Fruit fly (Drosophila melanogaster) whole organism, embryonic: ENCODE results near the gene sbr.

Experiments used
- CG10321 ChIP-seq: fragments of 200-800 bp; sonication (Bioruptor generic); IDR thresholded peaks from 2 replicates; pipeline ENCODE4 v1.3.6; 2022; ENCODE audit warnings: missing biosample characterization, missing genetic modification characterization
- CG11504 ChIP-seq: fragments of 200-800 bp; sonication (Bioruptor generic); optimal IDR thresholded peaks from 3 replicates; lab custom pipeline; 2019; ENCODE audit warnings: missing biosample characterization, mild to moderate bottlenecking, missing genetic modification characterization, moderate library complexity
- CG12104 ChIP-seq: fragments of 200-800 bp; sonication (Bioruptor generic); optimal IDR thresholded peaks from 3 replicates; lab custom pipeline; 2016; ENCODE audit warnings: missing biosample characterization, missing genetic modification characterization
- CG12659 ChIP-seq: fragments of 200-800 bp; sonication (Bioruptor generic); optimal IDR thresholded peaks from 3 replicates; lab custom pipeline; 2017; ENCODE audit warnings: mild to moderate bottlenecking, missing biosample characterization, missing genetic modification reagents, missing genetic modification characterization
- CG13296 ChIP-seq: fragments of 200-800 bp; sonication (Bioruptor generic); optimal IDR thresholded peaks from 3 replicates; lab custom pipeline; 2018; ENCODE audit warnings: missing biosample characterization, mild to moderate bottlenecking, missing genetic modification characterization
- CG16815 ChIP-seq: fragments of 200-800 bp; sonication (Bioruptor generic); optimal IDR thresholded peaks from 3 replicates; lab custom pipeline; 2017; ENCODE audit warnings: missing biosample characterization, mild to moderate bottlenecking, missing genetic modification characterization
- CG17328 ChIP-seq: fragments of 200-800 bp; sonication (Bioruptor generic); IDR thresholded peaks from 2 replicates; pipeline ENCODE4 v1.3.6; 2022; ENCODE audit warnings: missing biosample characterization, missing genetic modification characterization
- CG17361 ChIP-seq: fragments of 200-800 bp; sonication (Bioruptor generic); IDR thresholded peaks from 3 replicates; pipeline ENCODE4 v1.3.6; 2022; ENCODE audit warnings: missing biosample characterization, missing genetic modification characterization
- CG2120 ChIP-seq: fragments of 200-800 bp; sonication (Bioruptor generic); optimal IDR thresholded peaks from 3 replicates; lab custom pipeline; 2016; ENCODE audit warnings: missing biosample characterization, missing genetic modification characterization
- CG2875 ChIP-seq: fragments of 200-800 bp; sonication (Bioruptor generic); optimal IDR thresholded peaks from 2 replicates; lab custom pipeline; 2017; ENCODE audit warnings: missing biosample characterization, mild to moderate bottlenecking, missing genetic modification characterization, missing genetic modification reagents
- CG3281 ChIP-seq: fragments of 200-800 bp; sonication (Bioruptor generic); optimal IDR thresholded peaks from 3 replicates; lab custom pipeline; 2017; ENCODE audit warnings: missing biosample characterization, mild to moderate bottlenecking, missing genetic modification characterization
- CG4328 ChIP-seq: fragments of 200-800 bp; sonication (Bioruptor generic); optimal IDR thresholded peaks from 3 replicates; lab custom pipeline; 2017; ENCODE audit warnings: missing biosample characterization, missing genetic modification reagents, missing genetic modification characterization
- CG4424 ChIP-seq: fragments of 200-800 bp; sonication (Bioruptor generic); optimal IDR thresholded peaks from 3 replicates; lab custom pipeline; 2016; ENCODE audit warnings: missing biosample characterization, missing genetic modification characterization
- CG6654 ChIP-seq: fragments of 200-800 bp; sonication (Bioruptor generic); optimal IDR thresholded peaks from 2 replicates; lab custom pipeline; 2017; ENCODE audit warnings: missing biosample characterization, mild to moderate bottlenecking, missing genetic modification characterization
- CG6813 ChIP-seq: fragments of 200-800 bp; sonication (Bioruptor generic); optimal IDR thresholded peaks from 2 replicates; lab custom pipeline; 2017; ENCODE audit warnings: missing biosample characterization, missing genetic modification characterization, mild to moderate bottlenecking, moderate library complexity, missing genetic modification reagents
- CG8290 ChIP-seq, 3 experiments: fragments of 200-800 bp; sonication (Bioruptor generic); optimal IDR thresholded peaks; 2 replicates each; lab custom pipeline; 2016 to 2019; ENCODE audit warnings: missing biosample characterization in 3 of 3, missing genetic modification characterization in 3 of 3, mild to moderate bottlenecking in 2 of 3, moderate library complexity in 1 of 3
- CG8478 ChIP-seq: fragments of >200 bp; optimal IDR thresholded peaks from 2 replicates; lab custom pipeline; 2018
- D19B ChIP-seq: fragments of 200-800 bp; sonication (Bioruptor generic); optimal IDR thresholded peaks from 2 replicates; lab custom pipeline; 2017; ENCODE audit warnings: missing biosample characterization, mild to moderate bottlenecking, missing genetic modification characterization
- Deaf1 ChIP-seq: fragments of 200-800 bp; optimal IDR thresholded peaks from 3 replicates; lab custom pipeline; 2019; ENCODE audit warnings: missing biosample characterization, mild to moderate bottlenecking, missing genetic modification characterization, moderate library complexity
- Hr51 ChIP-seq, 2 experiments: fragments of 200-800 bp; sonication (Bioruptor generic); optimal IDR thresholded peaks; 2 replicates in 1 of 2; 3 replicates in 1 of 2; lab custom pipeline; 2016 to 2018; ENCODE audit warnings: missing biosample characterization in 2 of 2, missing genetic modification characterization in 2 of 2, mild to moderate bottlenecking in 1 of 2, moderate library complexity in 1 of 2
- Optix ChIP-seq: fragments of 200-800 bp; sonication (Bioruptor generic); IDR thresholded peaks from 3 replicates; pipeline ENCODE4 v1.3.6; 2022; ENCODE audit warnings: missing biosample characterization, missing genetic modification characterization
- PHDP ChIP-seq: fragments of 200-800 bp; sonication (Bioruptor generic); optimal IDR thresholded peaks from 3 replicates; lab custom pipeline; 2018; ENCODE audit warnings: missing biosample characterization, mild to moderate bottlenecking, missing genetic modification characterization, moderate library complexity
- Pdp1 ChIP-seq, 2 experiments: fragments of 200-800 bp; sonication (Bioruptor generic); optimal IDR thresholded peaks; 3 replicates each; lab custom pipeline; 2016; ENCODE audit warnings: missing biosample characterization in 2 of 2, missing genetic modification characterization in 2 of 2, mild to moderate bottlenecking in 1 of 2, moderate library complexity in 1 of 2
- Side ChIP-seq: fragments of 200-800 bp; sonication (Bioruptor generic); optimal IDR thresholded peaks from 2 replicates; lab custom pipeline; 2016; ENCODE audit warnings: missing biosample characterization, missing genetic modification characterization
- Sry-β ChIP-seq: fragments of 200-800 bp; sonication (Bioruptor generic); optimal IDR thresholded peaks from 2 replicates; lab custom pipeline; 2018; ENCODE audit warnings: missing biosample characterization, mild to moderate bottlenecking, missing genetic modification characterization, moderate library complexity
- TFAM ChIP-seq: fragments of 200-800 bp; sonication (Bioruptor generic); optimal IDR thresholded peaks from 2 replicates; lab custom pipeline; 2017; ENCODE audit warnings: missing biosample characterization, missing genetic modification characterization, inconsistent platforms
- Trl ChIP-seq, 3 experiments: fragments of >200 bp in 2 of 3; fragments of 200-800 bp in 1 of 3; sonication (Bioruptor generic) in 1 of 3; optimal IDR thresholded peaks; 2 replicates in 1 of 3; 3 replicates in 2 of 3; lab custom pipeline; 2016 to 2017; ENCODE audit warnings: missing biosample characterization in 1 of 3, missing genetic modification characterization in 1 of 3
- Vsx1 ChIP-seq: fragments of 200-800 bp; sonication (Bioruptor generic); optimal IDR thresholded peaks from 2 replicates; lab custom pipeline; 2017; ENCODE audit warnings: missing biosample characterization, mild to moderate bottlenecking, missing genetic modification characterization, missing genetic modification reagents
- al ChIP-seq: fragments of 200-800 bp; sonication (Bioruptor generic); IDR thresholded peaks from 2 replicates; pipeline ENCODE4 v1.3.6; 2022; ENCODE audit warnings: missing biosample characterization, missing genetic modification characterization
- amos ChIP-seq: fragments of 200-800 bp; sonication (Bioruptor generic); IDR thresholded peaks from 2 replicates; pipeline ENCODE4 v1.3.6; 2022; ENCODE audit warnings: missing biosample characterization, missing genetic modification characterization; ENCODE audit not compliant: partially characterized antibody
- chinmo ChIP-seq: fragments of 200-800 bp; sonication (Bioruptor generic); IDR thresholded peaks from 4 replicates; pipeline ENCODE4 v1.3.6; 2022; ENCODE audit warnings: missing biosample characterization, missing genetic modification characterization; ENCODE audit not compliant: partially characterized antibody
- croc ChIP-seq: fragments of 200-800 bp; sonication (Bioruptor generic); conservative IDR thresholded peaks from 3 replicates; pipeline ENCODE4 v1.3.6; 2022; ENCODE audit warnings: missing biosample characterization, missing genetic modification characterization
- cwo ChIP-seq: fragments of 200-800 bp; sonication (Bioruptor generic); optimal IDR thresholded peaks from 3 replicates; lab custom pipeline; 2017; ENCODE audit warnings: missing biosample characterization, missing genetic modification characterization, mild to moderate bottlenecking, moderate library complexity, missing genetic modification reagents
- disco-r ChIP-seq: fragments of 200-800 bp; sonication (Bioruptor generic); optimal IDR thresholded peaks from 2 replicates; lab custom pipeline; 2016; ENCODE audit warnings: missing biosample characterization, missing genetic modification characterization
- ftz-f1 ChIP-seq: fragments of 200-800 bp; sonication (Bioruptor generic); optimal IDR thresholded peaks from 2 replicates; lab custom pipeline; 2016; ENCODE audit warnings: missing biosample characterization, missing genetic modification characterization
- grau ChIP-seq: fragments of 200-800 bp; optimal IDR thresholded peaks from 3 replicates; lab custom pipeline; 2019; ENCODE audit warnings: missing biosample characterization, mild to moderate bottlenecking, missing genetic modification characterization, moderate library complexity
- jing ChIP-seq: fragments of 200-800 bp; sonication (Bioruptor generic); optimal IDR thresholded peaks from 2 replicates; lab custom pipeline; 2018; ENCODE audit warnings: missing biosample characterization, mild to moderate bottlenecking, missing genetic modification characterization
- kay ChIP-seq: fragments of 200-800 bp; sonication (Bioruptor generic); optimal IDR thresholded peaks from 2 replicates; lab custom pipeline; 2016; ENCODE audit warnings: missing biosample characterization, missing genetic modification characterization
- lilli ChIP-seq: fragments of 200-800 bp; sonication (Bioruptor generic); optimal IDR thresholded peaks from 3 replicates; lab custom pipeline; 2016; ENCODE audit warnings: missing biosample characterization, missing genetic modification characterization
- nerfin-2 ChIP-seq: fragments of 200-800 bp; sonication (Bioruptor generic); IDR thresholded peaks from 2 replicates; pipeline ENCODE4 v1.3.6; 2022; ENCODE audit warnings: missing biosample characterization, missing genetic modification characterization; ENCODE audit not compliant: partially characterized antibody
- pan ChIP-seq, 4 experiments: fragments of >200 bp in 3 of 4; fragments of 200-800 bp in 1 of 4; sonication (Bioruptor generic) in 1 of 4; optimal IDR thresholded peaks in 3 of 4; IDR thresholded peaks in 1 of 4; 2 replicates each; pipeline versions ENCODE4 v1.3.6 to Lab custom; 2017 to 2022; ENCODE audit warnings: missing biosample characterization in 2 of 4, missing genetic modification characterization in 2 of 4, mixed read lengths in 1 of 4
- pfk ChIP-seq: fragments of 200-800 bp; sonication (Bioruptor generic); optimal IDR thresholded peaks from 2 replicates; lab custom pipeline; 2018; ENCODE audit warnings: missing biosample characterization, mild to moderate bottlenecking, missing genetic modification characterization, moderate library complexity
- rib ChIP-seq: fragments of 200-800 bp; sonication (Bioruptor generic); IDR thresholded peaks from 2 replicates; pipeline ENCODE4 v1.3.6; 2022; ENCODE audit warnings: missing biosample characterization, missing genetic modification characterization
- sens ChIP-seq: fragments of 200-800 bp; sonication (Bioruptor generic); peaks from one replicate; lab custom pipeline; 2016; ENCODE audit warnings: missing biosample characterization, missing genetic modification characterization
- sug ChIP-seq: fragments of 200-800 bp; optimal IDR thresholded peaks from 2 replicates; lab custom pipeline; 2019; ENCODE audit warnings: missing biosample characterization, mild to moderate bottlenecking, missing genetic modification characterization, moderate library complexity
- tgo ChIP-seq: fragments of 200-800 bp; sonication (Bioruptor generic); IDR thresholded peaks from 3 replicates; pipeline ENCODE4 v1.3.6; 2022; ENCODE audit warnings: missing biosample characterization, missing genetic modification characterization
- twi ChIP-seq: fragments of 200-800 bp; optimal IDR thresholded peaks from 2 replicates; lab custom pipeline; 2019; ENCODE audit warnings: missing biosample characterization, mild to moderate bottlenecking, missing genetic modification characterization, moderate library complexity

sbr gene

dm6 chrX:10784812-10785638 lies 61.9 kb downstream of the sbr start (continued):
- no peak for TF ChIP-seq PHDP
- TF ChIP-seq Vsx1 (GFP tag; lab: Kevin White, UChicago), result peak; percentile 36
- no peak for TF ChIP-seq nerfin-2 (GFP tag; lab: Robert Waterston, UW)
- no peak for TF ChIP-seq CG8478 (lab: Kevin White, UChicago)
- no peak for TF ChIP-seq CG13296 (GFP tag; lab: Kevin White, UChicago)
- 0 out of 4 replicates have a peak, but pooled peaks have one; percentile 38 for TF ChIP-seq chinmo (GFP tag; lab: Robert Waterston, UW)
- TF ChIP-seq CG17361 (GFP tag; lab: Robert Waterston, UW), result 0 out of 3 replicates have a peak, but pooled peaks have one; percentile 19
- peak; percentile 90 for TF ChIP-seq Sry-β (GFP tag; lab: Kevin White, UChicago)
- TF ChIP-seq CG6654 (GFP tag; lab: Kevin White, UChicago), result no peak
- TF ChIP-seq Deaf1 (tag; lab: Kevin White, UChicago), result no peak
- peak; percentile 25 for TF ChIP-seq CG3281 (GFP tag; lab: Kevin White, UChicago)
- no peak for TF ChIP-seq kay (GFP tag; lab: Kevin White, UChicago)
- no peak for TF ChIP-seq pfk (GFP tag; lab: Kevin White, UChicago)
- peak; percentile 16 for TF ChIP-seq CG12659 (GFP tag; lab: Kevin White, UChicago)
- TF ChIP-seq CG4424 (GFP tag; lab: Kevin White, UChicago), result peak; percentile 23
- peak; percentile 16 for TF ChIP-seq CG12104 (GFP tag; lab: Kevin White, UChicago)
- TF ChIP-seq croc, result no peak
- TF ChIP-seq CG2120, result peak; percentile 16
- peak in 1 of 2 experiments; percentile 52 for TF ChIP-seq Trl (optimal IDR thresholded peaks at IDR 0.05; lab: Kevin White, UChicago)
- no peak for TF ChIP-seq Trl (GFP tag; optimal IDR thresholded peaks at IDR 0.05; lab: Kevin White, UChicago)
- no peak for TF ChIP-seq pan (optimal IDR thresholded peaks at IDR 0.05; lab: Kevin White, UChicago)
- TF ChIP-seq pan (GFP tag; optimal IDR thresholded peaks at IDR 0.05 in 1 of 2, IDR thresholded peaks at IDR 0.05 in 1 of 2), result no peak
- TF ChIP-seq lilli, result peak; percentile 16
- no peak for TF ChIP-seq CG2875 (GFP tag; lab: Kevin White, UChicago)
- peak; percentile 36 for TF ChIP-seq ftz-f1
- no peak for TF ChIP-seq CG8290 (GFP tag; optimal IDR thresholded peaks at IDR 0.05; lab: Kevin White, UChicago)
- TF ChIP-seq CG8290 (tag; optimal IDR thresholded peaks at IDR 0.05; lab: Kevin White, UChicago), result no peak
- no peak for TF ChIP-seq amos (GFP tag; lab: Robert Waterston, UW)
- peak; percentile 16 for TF ChIP-seq CG4328 (GFP tag; lab: Kevin White, UChicago)
- TF ChIP-seq cwo (GFP tag; lab: Kevin White, UChicago), result peak; percentile 63
- peak; percentile 44 for TF ChIP-seq grau (tag; lab: Kevin White, UChicago)
- TF ChIP-seq tgo (GFP tag; lab: Robert Waterston, UW), result no peak
- TF ChIP-seq jing, result no peak
- TF ChIP-seq CG6813, result no peak
- no peak for TF ChIP-seq CG16815 (GFP tag; lab: Kevin White, UChicago)
- TF ChIP-seq Optix (GFP tag; lab: Robert Waterston, UW), result no peak
- peak; percentile 60 for TF ChIP-seq sens (GFP tag; lab: Kevin White, UChicago)
- no peak for TF ChIP-seq TFAM (GFP tag; lab: Kevin White, UChicago)
- TF ChIP-seq D19B (GFP tag; lab: Kevin White, UChicago), result peak; percentile 9
- peak; percentile 12 for TF ChIP-seq twi (tag; lab: Kevin White, UChicago)
- TF ChIP-seq al (GFP tag; lab: Robert Waterston, UW), result 0 out of 2 replicates have a peak, but pooled peaks have one; percentile 14
- peak; percentile 23 for TF ChIP-seq CG11504 (tag; lab: Kevin White, UChicago)
- TF ChIP-seq disco-r, result no peak
- TF ChIP-seq CG10321 (GFP tag; lab: Robert Waterston, UW), result no peak
- peak in 1 of 2 experiments; percentile 93 for TF ChIP-seq Pdp1 (GFP tag; optimal IDR thresholded peaks at IDR 0.05; lab: Kevin White, UChicago)
- no peak for TF ChIP-seq sug (tag; lab: Kevin White, UChicago)
- no peak for TF ChIP-seq Side (GFP tag; lab: Kevin White, UChicago)
- TF ChIP-seq CG17328 (GFP tag; lab: Robert Waterston, UW), result no peak
- TF ChIP-seq rib (GFP tag; lab: Robert Waterston, UW), result peak; percentile 30; the same call in 1 of the 2 replicates
- TF ChIP-seq Hr51 (GFP tag; optimal IDR thresholded peaks at IDR 0.05; lab: Kevin White, UChicago), result peak in 1 of 2 experiments; percentile 48
